Fruit fly (Drosophila melanogaster): Measurements from ENCODE around the gene Gr68a.

- TF ChIP-seq psq (optimal IDR thresholded peaks at IDR 0.05) (no peak), insv (optimal IDR thresholded peaks at IDR 0.05) (no peak)
Measured at dm6 chr3L:11772057-11772456, 21.0 kb downstream of the Gr68a start, which contains the start of gene Muc68D.
